Worm (Caenorhabditis elegans): ENCODE results near the gene spp-6.

- TF ChIP-seq tbx-2 (tag; optimal IDR thresholded peaks at IDR 0.05) (no peak), lim-6 (tag; optimal IDR thresholded peaks at IDR 0.05) (no peak), Y22D7AL.16 (tag; optimal IDR thresholded peaks at IDR 0.05) (no peak), ceh-30 (tag; optimal IDR thresholded peaks at IDR 0.05) (no peak), sox-4 (tag; optimal IDR thresholded peaks at IDR 0.05) (no peak), madf-2 (tag; optimal IDR thresholded peaks at IDR 0.05) (no peak), ceh-31 (tag; optimal IDR thresholded peaks at IDR 0.05) (no peak)
These were observed 35.8 kb upstream of the spp-6 start for ce11 chrX:7281347-7281746.

Measured in whole organism, late embryonic.